Worm (Caenorhabditis elegans) whole organism, L4 larva: ENCODE results near the gene R09A8.5.

Experiments
- D1046.2 ChIP-seq: fragments of 200-800 bp; sonication (Bioruptor generic); IDR thresholded peaks from 2 replicates; pipeline ENCODE4 v1.3.6; 2022; ENCODE audit warnings: missing genetic modification characterization, missing compliant biosample characterization
- F37D6.2 ChIP-seq: sonication (generic microtip); optimal IDR thresholded peaks from 2 replicates; lab custom pipeline; 2016; ENCODE audit warnings: mild to moderate bottlenecking, missing genetic modification characterization, missing compliant biosample characterization
- F49E8.2 ChIP-seq: sonication (generic microtip); optimal IDR thresholded peaks from 2 replicates; lab custom pipeline; 2016; ENCODE audit warnings: missing compliant biosample characterization, mild to moderate bottlenecking, missing genetic modification characterization, borderline replicate concordance
- R02D3.7 ChIP-seq: fragments of 150-350 bp; sonication (generic microtip); optimal IDR thresholded peaks from 3 replicates; lab custom pipeline; 2014; ENCODE audit warnings: missing biosample characterization, missing genetic modification characterization
- T26A8.4 ChIP-seq: fragments of 200-800 bp; sonication (Bioruptor generic); IDR thresholded peaks from 2 replicates; pipeline ENCODE4 v1.3.6; 2022; ENCODE audit warnings: missing genetic modification characterization, missing compliant biosample characterization
- Y105C5A.15 ChIP-seq: fragments of 200-800 bp; sonication (Bioruptor generic); IDR thresholded peaks from 2 replicates; pipeline ENCODE4 v1.3.6; 2022; ENCODE audit warnings: missing genetic modification characterization, missing compliant biosample characterization
- ZK546.5 ChIP-seq, 2 experiments: sonication (generic microtip); optimal IDR thresholded peaks; 2 replicates each; lab custom pipeline; 2017; ENCODE audit warnings: missing biosample characterization in 2 of 2, missing genetic modification characterization in 2 of 2
- aha-1 ChIP-seq: fragments of 150-350 bp; peaks from one replicate; lab custom pipeline; 2014; ENCODE audit warnings: missing biosample characterization, missing genetic modification characterization
- aly-2 ChIP-seq: sonication (generic microtip); optimal IDR thresholded peaks from 2 replicates; lab custom pipeline; 2018; ENCODE audit warnings: missing biosample characterization, missing genetic modification characterization
- ama-1 ChIP-seq: fragments of 150-350 bp; optimal IDR thresholded peaks from 2 replicates; lab custom pipeline; 2014; ENCODE audit warnings: inconsistent platforms, mixed read lengths
- arid-1 ChIP-seq: fragments of 200-800 bp; sonication (Bioruptor generic); conservative IDR thresholded peaks from 2 replicates; pipeline ENCODE4 v1.3.6; 2022; ENCODE audit warnings: missing genetic modification reagents, missing genetic modification characterization, missing compliant biosample characterization
- ceh-44 ChIP-seq: fragments of 200-800 bp; sonication (Bioruptor generic); IDR thresholded peaks from 2 replicates; pipeline ENCODE4 v1.3.6; 2022; ENCODE audit warnings: missing genetic modification reagents, missing genetic modification characterization, missing compliant biosample characterization
- ceh-62 ChIP-seq: sonication (generic microtip); optimal IDR thresholded peaks from 2 replicates; lab custom pipeline; 2017; ENCODE audit warnings: missing biosample characterization, missing genetic modification characterization
- ceh-82 ChIP-seq: sonication (generic microtip); optimal IDR thresholded peaks from 2 replicates; lab custom pipeline; 2017; ENCODE audit warnings: missing biosample characterization, missing genetic modification characterization
- ctbp-1 ChIP-seq: fragments of 200-800 bp; sonication (Bioruptor generic); IDR thresholded peaks from 2 replicates; pipeline ENCODE4 v1.3.6; 2022; ENCODE audit warnings: missing genetic modification reagents, missing genetic modification characterization, missing compliant biosample characterization
- daf-16 ChIP-seq, 3 experiments: sonication (generic microtip); optimal IDR thresholded peaks; 2 replicates each; lab custom pipeline; 2016 to 2017; ENCODE audit warnings: missing genetic modification characterization in 3 of 3, missing genetic modification reagents in 3 of 3, mild to moderate bottlenecking in 2 of 3, missing compliant biosample characterization in 2 of 3, missing biosample characterization in 1 of 3, moderate library complexity in 1 of 3
- dve-1 ChIP-seq: sonication (generic microtip); optimal IDR thresholded peaks from 2 replicates; lab custom pipeline; 2017; ENCODE audit warnings: antibody characterized with exemption, mild to moderate bottlenecking, missing genetic modification characterization, missing compliant biosample characterization; ENCODE audit not compliant: insufficient read depth
- fkh-10 ChIP-seq: fragments of 150-350 bp; optimal IDR thresholded peaks from 2 replicates; lab custom pipeline; 2014; ENCODE audit warnings: missing biosample characterization, missing genetic modification reagents, missing genetic modification characterization
- fos-1 ChIP-seq: fragments of 150-350 bp; optimal IDR thresholded peaks from 2 replicates; lab custom pipeline; 2014; ENCODE audit warnings: missing biosample characterization, missing genetic modification characterization
- hif-1 ChIP-seq, 2 experiments: sonication (generic microtip); optimal IDR thresholded peaks; 2 replicates each; lab custom pipeline; 2016 to 2017; ENCODE audit warnings: missing compliant biosample characterization in 2 of 2, missing genetic modification characterization in 2 of 2, missing genetic modification reagents in 2 of 2, missing genotype in 2 of 2, mild to moderate bottlenecking in 1 of 2
- hlh-30 ChIP-seq: sonication (generic microtip); optimal IDR thresholded peaks from 2 replicates; lab custom pipeline; 2017; ENCODE audit warnings: antibody characterized with exemption, mild to moderate bottlenecking, missing genetic modification characterization, missing compliant biosample characterization; ENCODE audit not compliant: insufficient read depth
- hmg-1.1 ChIP-seq: fragments of 200-800 bp; sonication (Bioruptor generic); IDR thresholded peaks from 2 replicates; pipeline ENCODE4 v1.3.6; 2022; ENCODE audit warnings: missing genetic modification reagents, missing genetic modification characterization, missing compliant biosample characterization
- lin-1 ChIP-seq: fragments of 200-800 bp; sonication (Bioruptor generic); IDR thresholded peaks from 2 replicates; pipeline ENCODE4 v1.3.6; 2022; ENCODE audit warnings: missing genetic modification reagents, missing genetic modification characterization, missing compliant biosample characterization
- lin-13 ChIP-seq: fragments of 150-350 bp; optimal IDR thresholded peaks from 2 replicates; lab custom pipeline; 2014; ENCODE audit warnings: missing biosample characterization, missing genetic modification reagents, missing genetic modification characterization
- lin-29 ChIP-seq: fragments of 200-800 bp; sonication (Bioruptor generic); IDR thresholded peaks from 2 replicates; pipeline ENCODE4 v1.3.6; 2022; ENCODE audit warnings: missing genetic modification reagents, missing genetic modification characterization, missing compliant biosample characterization
- madf-9 ChIP-seq: fragments of 200-800 bp; sonication (Bioruptor generic); conservative IDR thresholded peaks from 2 replicates; pipeline ENCODE4 v1.3.6; 2022; ENCODE audit warnings: missing genetic modification reagents, missing genetic modification characterization, missing compliant biosample characterization
- mdt-29 ChIP-seq: fragments of 200-800 bp; sonication (Bioruptor generic); IDR thresholded peaks from 2 replicates; pipeline ENCODE4 v1.3.6; 2022; ENCODE audit warnings: missing genetic modification reagents, missing genetic modification characterization, missing compliant biosample characterization
- mxl-2 ChIP-seq: fragments of 200-800 bp; sonication (Bioruptor generic); conservative IDR thresholded peaks from 2 replicates; pipeline ENCODE4 v1.3.6; 2022; ENCODE audit warnings: missing genetic modification reagents, missing genetic modification characterization, missing compliant biosample characterization
- mxl-3 ChIP-seq: fragments of 200-800 bp; sonication (Bioruptor generic); optimal IDR thresholded peaks from 2 replicates; lab custom pipeline; 2018; ENCODE audit warnings: mild to moderate bottlenecking, missing genetic modification characterization, missing compliant biosample characterization
- nhr-11 ChIP-seq: fragments of 150-350 bp; optimal IDR thresholded peaks from 2 replicates; lab custom pipeline; 2014; ENCODE audit warnings: missing biosample characterization, missing genetic modification characterization
- nhr-111 ChIP-seq: fragments of 200-800 bp; sonication (Bioruptor generic); optimal IDR thresholded peaks from 2 replicates; lab custom pipeline; 2018; ENCODE audit warnings: mild to moderate bottlenecking, missing genetic modification characterization, missing compliant biosample characterization
- nhr-42 ChIP-seq: fragments of 200-800 bp; sonication (Bioruptor generic); IDR thresholded peaks from 2 replicates; pipeline ENCODE4 v1.3.6; 2022; ENCODE audit warnings: missing genetic modification characterization, missing compliant biosample characterization
- nhr-6 ChIP-seq: fragments of 150-350 bp; optimal IDR thresholded peaks from 2 replicates; lab custom pipeline; 2014; ENCODE audit warnings: missing biosample characterization, missing genetic modification characterization
- nhr-76 ChIP-seq: fragments of 150-350 bp; optimal IDR thresholded peaks from 2 replicates; lab custom pipeline; 2014; ENCODE audit warnings: missing biosample characterization, missing genetic modification characterization
- nhr-77 ChIP-seq: fragments of 150-350 bp; optimal IDR thresholded peaks from 2 replicates; lab custom pipeline; 2014; ENCODE audit warnings: missing biosample characterization, missing genetic modification characterization
- pha-4 ChIP-seq, 2 experiments: fragments of 150-350 bp in 1 of 2; fragments of 200-800 bp in 1 of 2; sonication (Bioruptor generic) in 1 of 2; IDR thresholded peaks in 1 of 2; optimal IDR thresholded peaks in 1 of 2; 2 replicates each; pipeline versions ENCODE4 v1.3.6 to Lab custom; 2014 to 2022; ENCODE audit warnings: missing genetic modification characterization in 2 of 2, missing genetic modification reagents in 2 of 2, missing biosample characterization in 1 of 2, missing compliant biosample characterization in 1 of 2
- skn-1 ChIP-seq: fragments of 150-350 bp; optimal IDR thresholded peaks from 2 replicates; lab custom pipeline; 2014; ENCODE audit warnings: missing biosample characterization, missing genetic modification characterization
- snpc-1.2 ChIP-seq: fragments of 200-800 bp; sonication (Bioruptor generic); IDR thresholded peaks from 2 replicates; pipeline ENCODE4 v1.3.6; 2022; ENCODE audit warnings: missing genetic modification reagents, missing genetic modification characterization, missing compliant biosample characterization
- spr-1 ChIP-seq: sonication (generic microtip); optimal IDR thresholded peaks from 2 replicates; lab custom pipeline; 2016; ENCODE audit warnings: mild to moderate bottlenecking, missing genetic modification characterization, missing compliant biosample characterization
- unc-62 ChIP-seq, 3 experiments: fragments of 150-350 bp in 1 of 3; sonication (generic microtip); optimal IDR thresholded peaks in 2 of 3; peaks in 1 of 3; 1 replicate in 1 of 3; 2 replicates in 2 of 3; lab custom pipeline; 2014 to 2017; ENCODE audit warnings: missing biosample characterization in 3 of 3, missing genetic modification characterization in 3 of 3, missing genetic modification reagents in 3 of 3, missing genotype in 1 of 3
- vab-7 ChIP-seq: fragments of 200-800 bp; sonication (Bioruptor generic); IDR thresholded peaks from 2 replicates; pipeline ENCODE4 v1.3.6; 2022; ENCODE audit warnings: missing genetic modification reagents, missing genetic modification characterization, missing compliant biosample characterization
- zag-1 ChIP-seq: fragments of 150-350 bp; optimal IDR thresholded peaks from 2 replicates; lab custom pipeline; 2014; ENCODE audit warnings: missing biosample characterization, missing genetic modification characterization
- zfp-2 ChIP-seq: sonication (generic microtip); optimal IDR thresholded peaks from 2 replicates; lab custom pipeline; 2016; ENCODE audit warnings: mild to moderate bottlenecking, missing genetic modification characterization, missing compliant biosample characterization
- zfp-3 ChIP-seq: fragments of 200-800 bp; sonication (Bioruptor generic); conservative IDR thresholded peaks from 2 replicates; pipeline ENCODE4 v1.3.6; 2022; ENCODE audit warnings: missing genetic modification reagents, missing genetic modification characterization, missing compliant biosample characterization
- zip-2 ChIP-seq: fragments of 150-350 bp; optimal IDR thresholded peaks from 2 replicates; lab custom pipeline; 2014; ENCODE audit warnings: missing biosample characterization, missing genetic modification characterization
- ztf-7 ChIP-seq: fragments of 150-350 bp; optimal IDR thresholded peaks from 2 replicates; lab custom pipeline; 2014; ENCODE audit warnings: missing biosample characterization, missing genetic modification characterization

The R09A8.5 gene

DNA sequence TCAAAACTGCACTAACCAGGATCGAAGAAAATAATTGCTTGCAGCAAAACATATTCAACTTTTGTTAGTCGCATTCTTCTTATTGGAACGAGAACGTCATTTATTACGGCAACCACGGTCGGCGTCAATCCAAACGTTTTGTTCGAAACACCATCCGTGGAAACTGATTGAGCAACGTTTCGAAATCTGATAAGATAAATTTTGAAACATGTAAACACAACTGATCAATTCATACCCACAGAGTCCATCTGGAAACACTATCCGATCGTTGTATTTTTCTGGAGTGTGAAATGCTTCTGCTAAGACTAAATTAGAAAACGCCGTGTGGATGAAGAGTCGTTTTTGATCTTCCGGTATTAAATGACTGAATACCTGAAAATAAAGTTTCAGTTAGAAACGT is 25.4 kb upstream of the R09A8.5 start:
- TF ChIP-seq hmg-1.1 (0 out of 2 replicates have a peak, but pooled peaks have one; percentile 20), mxl-2 (GFP tag; lab: Robert Waterston, UW) (0 out of 2 replicates have a peak, but pooled peaks have one; percentile 29), zfp-2 (tag; lab: Kevin White, UChicago) (no peak), unc-62 (GFP tag; optimal IDR thresholded peaks at IDR 0.05 in 1 of 2; lab: Kevin White, UChicago) (peak in 1 of 2 experiments; percentile 35), unc-62 (tag; optimal IDR thresholded peaks at IDR 0.05; lab: Kevin White, UChicago) (no peak), aha-1 (tag; lab: Kevin White, UChicago) (peak; percentile 41)

DNA sequence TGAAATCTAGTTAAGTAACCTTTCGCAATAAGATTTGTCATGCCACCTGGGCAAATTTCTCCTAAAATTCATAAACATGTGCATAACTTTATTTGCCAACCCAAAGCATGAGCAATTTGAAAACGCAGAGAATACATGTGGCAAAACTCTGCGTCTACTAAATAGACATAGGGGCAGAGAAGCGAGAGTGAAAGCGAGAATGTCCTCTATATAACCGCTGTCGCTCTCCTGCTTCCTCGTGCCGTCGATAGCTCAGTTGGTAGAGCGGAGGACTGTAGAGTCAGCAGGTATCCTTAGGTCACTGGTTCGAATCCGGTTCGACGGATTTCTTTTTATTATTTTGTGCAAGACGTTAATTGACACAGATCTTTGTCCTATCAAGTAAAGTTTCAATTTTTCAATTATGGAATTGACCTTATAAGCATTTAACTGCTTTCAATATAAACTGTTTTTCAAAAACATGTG is 24.7 kb upstream of the R09A8.5 start:
- peak; percentile 94 for TF ChIP-seq T26A8.4
- peak; percentile 91 for TF ChIP-seq lin-1 (GFP tag; lab: Robert Waterston, UW)
- TF ChIP-seq skn-1 (tag; lab: Kevin White, UChicago) = no peak
- TF ChIP-seq arid-1 (GFP tag; lab: Robert Waterston, UW) = peak; percentile 95
- TF ChIP-seq nhr-11 (tag; lab: Kevin White, UChicago) = peak; percentile 61
- no peak for TF ChIP-seq aha-1 (tag; lab: Kevin White, UChicago)
- peak; percentile 67 for TF ChIP-seq mxl-3 (GFP tag; lab: Kevin White, UChicago)
- TF ChIP-seq zip-2 (tag; lab: Kevin White, UChicago) = peak; percentile 71
- TF ChIP-seq ZK546.5 (tag; optimal IDR thresholded peaks at IDR 0.05; lab: Kevin White, UChicago) = no peak
- peak; percentile 30 to 66 for TF ChIP-seq hif-1 (tag; optimal IDR thresholded peaks at IDR 0.05; lab: Kevin White, UChicago)
- peak; percentile 86 for TF ChIP-seq mdt-29 (GFP tag; lab: Robert Waterston, UW)
- peak; percentile 94 for TF ChIP-seq ceh-44 (GFP tag; lab: Robert Waterston, UW)
- TF ChIP-seq madf-9 (GFP tag; lab: Robert Waterston, UW) = peak; percentile 76
- no peak for TF ChIP-seq nhr-77 (tag; lab: Kevin White, UChicago)
- no peak for TF ChIP-seq ceh-62 (tag; lab: Kevin White, UChicago)
- TF ChIP-seq lin-29 (GFP tag; lab: Robert Waterston, UW) = peak; percentile 73
- TF ChIP-seq aly-2 (tag; lab: Kevin White, UChicago) = no peak
- peak; percentile 93 for TF ChIP-seq snpc-1.2
- TF ChIP-seq ceh-82 (tag; lab: Kevin White, UChicago) = no peak
- TF ChIP-seq unc-62 (GFP tag; optimal IDR thresholded peaks at IDR 0.05 in 1 of 2; lab: Kevin White, UChicago) = peak in 1 of 2 experiments; percentile 90
- no peak for TF ChIP-seq unc-62 (tag; optimal IDR thresholded peaks at IDR 0.05; lab: Kevin White, UChicago)
- TF ChIP-seq zfp-3 (GFP tag; lab: Robert Waterston, UW) = peak; percentile 58; the same call in 1 of the 2 replicates
- TF ChIP-seq nhr-6 (tag; lab: Kevin White, UChicago) = peak; percentile 32
- TF ChIP-seq Y105C5A.15 (GFP tag; lab: Robert Waterston, UW) = peak; percentile 97
- TF ChIP-seq zag-1 (tag; lab: Kevin White, UChicago) = no peak
- peak; percentile 54 for TF ChIP-seq ztf-7 (tag; lab: Kevin White, UChicago)
- TF ChIP-seq R02D3.7 (tag; lab: Kevin White, UChicago) = no peak
- peak; percentile 69 for TF ChIP-seq dve-1
- TF ChIP-seq pha-4 (GFP tag; IDR thresholded peaks at IDR 0.05; lab: Robert Waterston, UW) = peak; percentile 95
- no peak for TF ChIP-seq pha-4 (tag; optimal IDR thresholded peaks at IDR 0.05; lab: Kevin White, UChicago)
- no peak for TF ChIP-seq zfp-2 (tag; lab: Kevin White, UChicago)
- peak; percentile 20 for TF ChIP-seq lin-13
- peak; percentile 14 for TF ChIP-seq ama-1 (lab: Kevin White, UChicago)
- TF ChIP-seq F37D6.2 (tag; lab: Kevin White, UChicago) = peak; percentile 75
- peak; percentile 94 for TF ChIP-seq ctbp-1 (GFP tag; lab: Robert Waterston, UW)
- TF ChIP-seq nhr-76 = no peak
- peak; percentile 81 for TF ChIP-seq mxl-2 (GFP tag; lab: Robert Waterston, UW)
- peak; percentile 85 for TF ChIP-seq spr-1 (tag; lab: Kevin White, UChicago)
- TF ChIP-seq hlh-30 (tag; lab: Kevin White, UChicago) = peak; percentile 86
- TF ChIP-seq daf-16 (GFP tag; optimal IDR thresholded peaks at IDR 0.05; lab: Kevin White, UChicago) = peak; percentile 80 to 82
- TF ChIP-seq daf-16 (tag; optimal IDR thresholded peaks at IDR 0.05; lab: Kevin White, UChicago) = peak; percentile 16
- TF ChIP-seq F49E8.2 (tag; lab: Kevin White, UChicago) = peak; percentile 28
- TF ChIP-seq hmg-1.1 = peak; percentile 96
- TF ChIP-seq vab-7 (GFP tag; lab: Robert Waterston, UW) = peak; percentile 95
- no peak for TF ChIP-seq fkh-10 (GFP tag; lab: Kevin White, UChicago)
- peak; percentile 89 for TF ChIP-seq D1046.2 (GFP tag; lab: Robert Waterston, UW)
- peak; percentile 83 for TF ChIP-seq nhr-111 (GFP tag; lab: Kevin White, UChicago)
- no peak for TF ChIP-seq fos-1
- TF ChIP-seq nhr-42 (GFP tag; lab: Robert Waterston, UW) = peak; percentile 86
